Fruit fly (Drosophila melanogaster) whole organism, embryonic: ENCODE measurements around the gene Art2.

ENCODE experiments used
- Adf1 ChIP-seq: fragments of 200-800 bp; sonication (Bioruptor generic); IDR thresholded peaks from 2 replicates; pipeline ENCODE4 v1.3.6; 2022; ENCODE audit warnings: missing biosample characterization, missing genetic modification characterization
- Atf6 ChIP-seq: fragments of 200-800 bp; sonication (Bioruptor generic); IDR thresholded peaks from 2 replicates; pipeline ENCODE4 v1.3.6; 2022; ENCODE audit warnings: missing biosample characterization, missing genetic modification characterization
- B-H2 ChIP-seq: fragments of 200-800 bp; sonication (Bioruptor generic); optimal IDR thresholded peaks from 2 replicates; lab custom pipeline; 2018; ENCODE audit warnings: missing biosample characterization, mild to moderate bottlenecking, missing genetic modification characterization
- CG11085 ChIP-seq: fragments of 200-800 bp; sonication (Bioruptor generic); IDR thresholded peaks from 2 replicates; pipeline ENCODE4 v1.3.6; 2022; ENCODE audit warnings: missing biosample characterization, missing genetic modification characterization
- CG11504 ChIP-seq: fragments of 200-800 bp; sonication (Bioruptor generic); optimal IDR thresholded peaks from 3 replicates; lab custom pipeline; 2019; ENCODE audit warnings: missing biosample characterization, mild to moderate bottlenecking, missing genetic modification characterization, moderate library complexity
- CG11695 ChIP-seq: fragments of 200-800 bp; sonication (Bioruptor generic); IDR thresholded peaks from 3 replicates; pipeline ENCODE4 v1.3.6; 2022; ENCODE audit warnings: missing biosample characterization, missing genetic modification characterization
- CG12071 ChIP-seq: fragments of 200-800 bp; sonication (Bioruptor generic); optimal IDR thresholded peaks from 3 replicates; lab custom pipeline; 2018; ENCODE audit warnings: missing biosample characterization, mild to moderate bottlenecking, missing genetic modification characterization
- CG12104 ChIP-seq: fragments of 200-800 bp; sonication (Bioruptor generic); optimal IDR thresholded peaks from 3 replicates; lab custom pipeline; 2016; ENCODE audit warnings: missing biosample characterization, missing genetic modification characterization
- CG12942 ChIP-seq: fragments of 200-800 bp; sonication (Bioruptor generic); optimal IDR thresholded peaks from 3 replicates; lab custom pipeline; 2016; ENCODE audit warnings: missing biosample characterization, missing genetic modification characterization
- CG13287 ChIP-seq: fragments of 200-800 bp; sonication (Bioruptor generic); IDR thresholded peaks from 2 replicates; pipeline ENCODE4 v1.3.6; 2022; ENCODE audit warnings: missing biosample characterization, missing genetic modification characterization; ENCODE audit not compliant: partially characterized antibody
- CG13624 ChIP-seq: fragments of 200-800 bp; sonication (Bioruptor generic); optimal IDR thresholded peaks from 2 replicates; lab custom pipeline; 2016; ENCODE audit warnings: missing biosample characterization, missing genetic modification characterization
- CG14441 ChIP-seq: fragments of 200-800 bp; sonication (Bioruptor generic); IDR thresholded peaks from 2 replicates; pipeline ENCODE4 v1.3.6; 2022; ENCODE audit warnings: missing biosample characterization, missing genetic modification characterization
- CG14667 ChIP-seq: fragments of 200-800 bp; sonication (Bioruptor generic); IDR thresholded peaks from 2 replicates; pipeline ENCODE4 v1.3.6; 2022; ENCODE audit warnings: missing biosample characterization, missing genetic modification characterization
- CG17359 ChIP-seq: fragments of 200-800 bp; sonication (Bioruptor generic); optimal IDR thresholded peaks from 3 replicates; lab custom pipeline; 2018; ENCODE audit warnings: missing biosample characterization, mild to moderate bottlenecking, missing genetic modification characterization, moderate library complexity
- CG17829 ChIP-seq: fragments of 200-800 bp; optimal IDR thresholded peaks from 2 replicates; lab custom pipeline; 2019; ENCODE audit warnings: missing biosample characterization, mild to moderate bottlenecking, missing genetic modification characterization, moderate library complexity
- CG2129 ChIP-seq: fragments of 200-800 bp; sonication (Bioruptor generic); IDR thresholded peaks from 2 replicates; pipeline ENCODE4 v1.3.6; 2022; ENCODE audit warnings: missing biosample characterization, missing genetic modification characterization; ENCODE audit not compliant: partially characterized antibody
- CG31224 ChIP-seq: fragments of 200-800 bp; sonication (Bioruptor generic); IDR thresholded peaks from 2 replicates; pipeline ENCODE4 v1.3.6; 2022; ENCODE audit warnings: missing biosample characterization, missing genetic modification characterization
- CG31365 ChIP-seq: fragments of 200-800 bp; sonication (Bioruptor generic); optimal IDR thresholded peaks from 2 replicates; lab custom pipeline; 2018; ENCODE audit warnings: missing biosample characterization, mild to moderate bottlenecking, missing genetic modification characterization
- CG33557 ChIP-seq: fragments of 200-800 bp; sonication (Bioruptor generic); optimal IDR thresholded peaks from 2 replicates; lab custom pipeline; 2019; ENCODE audit warnings: missing biosample characterization, mild to moderate bottlenecking, missing genetic modification characterization, moderate library complexity
- CG4707 ChIP-seq: fragments of 200-800 bp; sonication (Bioruptor generic); optimal IDR thresholded peaks from 2 replicates; lab custom pipeline; 2018; ENCODE audit warnings: missing biosample characterization, mild to moderate bottlenecking, missing genetic modification characterization, moderate library complexity
- CG5180 ChIP-seq: fragments of 200-800 bp; sonication (Bioruptor generic); optimal IDR thresholded peaks from 3 replicates; lab custom pipeline; 2017; ENCODE audit warnings: missing biosample characterization, missing genetic modification characterization, mild to moderate bottlenecking, moderate library complexity, missing genetic modification reagents
- CG5953 ChIP-seq: fragments of 200-800 bp; sonication (Bioruptor generic); IDR thresholded peaks from 2 replicates; pipeline ENCODE4 v1.3.6; 2022; ENCODE audit warnings: missing biosample characterization, missing genetic modification characterization
- CG6254 ChIP-seq: fragments of 200-800 bp; sonication (Bioruptor generic); optimal IDR thresholded peaks from 3 replicates; lab custom pipeline; 2017; ENCODE audit warnings: mild to moderate bottlenecking, missing biosample characterization, missing genetic modification reagents, missing genetic modification characterization
- CG9727 ChIP-seq: fragments of 200-800 bp; sonication (Bioruptor generic); optimal IDR thresholded peaks from 3 replicates; lab custom pipeline; 2017; ENCODE audit warnings: missing biosample characterization, mild to moderate bottlenecking, missing genetic modification characterization
- Chrac-16 ChIP-seq: fragments of 200-800 bp; sonication (Bioruptor generic); optimal IDR thresholded peaks from 3 replicates; lab custom pipeline; 2016; ENCODE audit warnings: missing biosample characterization, missing genetic modification characterization
- CkIIα-i1 ChIP-seq: fragments of 200-800 bp; sonication (Bioruptor generic); IDR thresholded peaks from 2 replicates; pipeline ENCODE4 v1.3.6; 2022; ENCODE audit warnings: missing biosample characterization, missing genetic modification characterization
- CoRest ChIP-seq: fragments of 200-800 bp; sonication (Bioruptor generic); optimal IDR thresholded peaks from 3 replicates; lab custom pipeline; 2018; ENCODE audit warnings: missing biosample characterization, mild to moderate bottlenecking, missing genetic modification characterization, moderate library complexity
- Dip2 ChIP-seq: fragments of 200-800 bp; sonication (Bioruptor generic); IDR thresholded peaks from 2 replicates; pipeline ENCODE4 v1.3.6; 2022; ENCODE audit warnings: missing biosample characterization, missing genetic modification characterization
- Dip3 ChIP-seq: fragments of 200-800 bp; sonication (Bioruptor generic); optimal IDR thresholded peaks from 3 replicates; lab custom pipeline; 2016; ENCODE audit warnings: missing biosample characterization, missing genetic modification characterization
- H15 ChIP-seq: fragments of 200-800 bp; sonication (Bioruptor generic); IDR thresholded peaks from 3 replicates; pipeline ENCODE4 v1.3.6; 2022; ENCODE audit warnings: missing biosample characterization, missing genetic modification characterization
- H2.0 ChIP-seq: fragments of 200-800 bp; sonication (Bioruptor generic); IDR thresholded peaks from 2 replicates; pipeline ENCODE4 v1.3.6; 2022; ENCODE audit warnings: missing biosample characterization, missing genetic modification characterization
- Med ChIP-seq: fragments of 200-800 bp; sonication (Bioruptor generic); peaks from one replicate; lab custom pipeline; 2016; ENCODE audit warnings: missing biosample characterization, missing genetic modification characterization, mild to moderate bottlenecking, inconsistent platforms, moderate library complexity
- Mes4 ChIP-seq: fragments of 200-800 bp; sonication (Bioruptor generic); optimal IDR thresholded peaks from 2 replicates; lab custom pipeline; 2016; ENCODE audit warnings: missing biosample characterization, missing genetic modification characterization
- dm ChIP-seq: fragments of 200-800 bp; sonication (Bioruptor generic); optimal IDR thresholded peaks from 3 replicates; lab custom pipeline; 2016; ENCODE audit warnings: missing biosample characterization, missing genetic modification characterization
- ems ChIP-seq: fragments of 200-800 bp; sonication (Bioruptor generic); optimal IDR thresholded peaks from 3 replicates; lab custom pipeline; 2016; ENCODE audit warnings: missing biosample characterization, missing genetic modification characterization
- eve ChIP-seq, 2 experiments: fragments of >200 bp; optimal IDR thresholded peaks; 2 replicates each; lab custom pipeline; 2017; ENCODE audit warnings: missing biosample characterization in 2 of 2, missing genetic modification characterization in 2 of 2
- ewg ChIP-seq: fragments of 200-800 bp; sonication (Bioruptor generic); optimal IDR thresholded peaks from 3 replicates; lab custom pipeline; 2017; ENCODE audit warnings: mild to moderate bottlenecking, missing biosample characterization, missing genetic modification reagents, missing genetic modification characterization
- ftz-f1 ChIP-seq: fragments of 200-800 bp; sonication (Bioruptor generic); optimal IDR thresholded peaks from 2 replicates; lab custom pipeline; 2016; ENCODE audit warnings: missing biosample characterization, missing genetic modification characterization
- gcm2 ChIP-seq: fragments of 200-800 bp; sonication (Bioruptor generic); optimal IDR thresholded peaks from 2 replicates; lab custom pipeline; 2016; ENCODE audit warnings: missing biosample characterization, missing genetic modification characterization
- grn ChIP-seq: fragments of 200-800 bp; sonication (Bioruptor generic); optimal IDR thresholded peaks from 3 replicates; lab custom pipeline; 2017; ENCODE audit warnings: missing biosample characterization, missing genetic modification characterization
- inv ChIP-seq: fragments of 200-800 bp; sonication (Bioruptor generic); IDR thresholded peaks from 2 replicates; pipeline ENCODE4 v1.3.6; 2022; ENCODE audit warnings: missing biosample characterization, missing genetic modification characterization; ENCODE audit not compliant: partially characterized antibody
- ken ChIP-seq: fragments of 200-800 bp; sonication (Bioruptor generic); IDR thresholded peaks from 3 replicates; pipeline ENCODE4 v1.3.6; 2022; ENCODE audit warnings: missing biosample characterization, missing genetic modification characterization
- nau ChIP-seq: fragments of 200-800 bp; sonication (Bioruptor generic); optimal IDR thresholded peaks from 3 replicates; lab custom pipeline; 2017; ENCODE audit warnings: missing biosample characterization, mild to moderate bottlenecking, missing genetic modification characterization, missing genetic modification reagents
- org-1 ChIP-seq: fragments of 200-800 bp; sonication (Bioruptor generic); optimal IDR thresholded peaks from 2 replicates; lab custom pipeline; 2017; ENCODE audit warnings: missing biosample characterization, missing genetic modification characterization
- pb ChIP-seq: fragments of 200-800 bp; sonication (Bioruptor generic); optimal IDR thresholded peaks from 3 replicates; lab custom pipeline; 2016; ENCODE audit warnings: missing biosample characterization, missing genetic modification characterization
- phol ChIP-seq: fragments of 200-800 bp; sonication (Bioruptor generic); optimal IDR thresholded peaks from 3 replicates; lab custom pipeline; 2018; ENCODE audit warnings: missing biosample characterization, mild to moderate bottlenecking, missing genetic modification characterization, moderate library complexity
- sug ChIP-seq: fragments of 200-800 bp; optimal IDR thresholded peaks from 2 replicates; lab custom pipeline; 2019; ENCODE audit warnings: missing biosample characterization, mild to moderate bottlenecking, missing genetic modification characterization, moderate library complexity
- usp ChIP-seq: fragments of >200 bp; optimal IDR thresholded peaks from 2 replicates; lab custom pipeline; 2017; ENCODE audit warnings: missing biosample characterization, missing genetic modification characterization
- z ChIP-seq: fragments of 200-800 bp; sonication (Bioruptor generic); IDR thresholded peaks from 3 replicates; pipeline ENCODE4 v1.3.6; 2022; ENCODE audit warnings: missing biosample characterization, missing genetic modification characterization
- zen2 ChIP-seq: fragments of 200-800 bp; sonication (Bioruptor generic); IDR thresholded peaks from 3 replicates; pipeline ENCODE4 v1.3.6; 2022; ENCODE audit warnings: missing biosample characterization, missing genetic modification characterization; ENCODE audit not compliant: partially characterized antibody
- zf30C ChIP-seq: fragments of 200-800 bp; sonication (Bioruptor generic); optimal IDR thresholded peaks from 3 replicates; lab custom pipeline; 2018; ENCODE audit warnings: missing biosample characterization, mild to moderate bottlenecking, missing genetic modification characterization
- zfh2 ChIP-seq: fragments of 200-800 bp; sonication (Bioruptor generic); optimal IDR thresholded peaks from 2 replicates; lab custom pipeline; 2016; ENCODE audit warnings: missing biosample characterization, missing genetic modification characterization

Gene Art2

DNA sequence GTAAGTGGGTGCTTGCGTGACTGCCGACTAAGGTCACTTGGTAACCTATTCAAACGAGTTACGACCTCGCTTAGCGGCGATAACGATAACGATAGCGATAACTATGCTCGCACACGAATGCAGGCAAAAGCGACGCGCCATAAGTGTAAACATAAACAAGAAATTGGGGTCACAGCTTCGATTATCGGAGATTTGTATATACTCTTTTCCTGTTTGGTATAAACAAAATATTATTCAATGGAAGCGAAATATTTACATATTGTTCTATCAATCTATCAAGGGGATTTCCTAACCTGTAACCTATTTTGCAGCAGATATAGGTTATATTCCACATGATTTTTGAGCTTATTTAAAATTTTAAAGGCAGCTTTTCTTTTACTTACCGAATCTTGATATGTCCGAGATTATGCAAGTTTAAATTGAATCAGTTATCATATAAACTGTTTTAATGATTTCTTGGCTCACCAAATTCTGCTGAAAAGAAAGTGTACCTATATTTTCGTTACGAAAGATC, 4.9 kb upstream of the Art2 start (continued):
- TF ChIP-seq pb, result no peak
- no peak for TF ChIP-seq zfh2 (GFP tag; lab: Kevin White, UChicago)
- TF ChIP-seq ftz-f1 (GFP tag; lab: Kevin White, UChicago), result peak; percentile 60
- TF ChIP-seq ems (GFP tag; lab: Kevin White, UChicago), result no peak
- TF ChIP-seq CG6254 (GFP tag; lab: Kevin White, UChicago), result peak; percentile 8
- TF ChIP-seq CG12942 (GFP tag; lab: Kevin White, UChicago), result no peak
- TF ChIP-seq B-H2 (GFP tag; lab: Kevin White, UChicago), result no peak
- no peak for TF ChIP-seq z (GFP tag; lab: Robert Waterston, UW)
- TF ChIP-seq CG14667, result no peak
- peak; percentile 31 for TF ChIP-seq CG13624 (GFP tag; lab: Kevin White, UChicago)
- no peak for TF ChIP-seq Adf1 (GFP tag; lab: Robert Waterston, UW)
- peak in 1 of 2 experiments; percentile 55 for TF ChIP-seq eve (GFP tag; optimal IDR thresholded peaks at IDR 0.05; lab: Kevin White, UChicago)
- TF ChIP-seq Chrac-16 (GFP tag; lab: Kevin White, UChicago), result no peak
- TF ChIP-seq CG9727 (GFP tag; lab: Kevin White, UChicago), result peak; percentile 39
- TF ChIP-seq CG11504 (tag; lab: Kevin White, UChicago), result peak; percentile 61
- no peak for TF ChIP-seq zf30C (GFP tag; lab: Kevin White, UChicago)
- TF ChIP-seq CG14441 (GFP tag; lab: Robert Waterston, UW), result no peak
- no peak for TF ChIP-seq Atf6
- no peak for TF ChIP-seq CG12071 (GFP tag; lab: Kevin White, UChicago)
- TF ChIP-seq ken (GFP tag; lab: Robert Waterston, UW), result no peak
- TF ChIP-seq Mes4 (GFP tag; lab: Kevin White, UChicago), result no peak
- peak; percentile 69 for TF ChIP-seq CoRest (tag; lab: Kevin White, UChicago)
- no peak for TF ChIP-seq CG31224 (GFP tag; lab: Robert Waterston, UW)
- TF ChIP-seq zen2, result no peak
- TF ChIP-seq org-1 (GFP tag; lab: Kevin White, UChicago), result no peak
- no peak for TF ChIP-seq ewg (GFP tag; lab: Kevin White, UChicago)
- TF ChIP-seq CG11085 (GFP tag; lab: Robert Waterston, UW), result no peak
- TF ChIP-seq CkIIα-i1 (GFP tag; lab: Robert Waterston, UW), result no peak
- TF ChIP-seq CG17829 (tag; lab: Kevin White, UChicago), result no peak
- no peak for TF ChIP-seq Dip3 (GFP tag; lab: Kevin White, UChicago)
- TF ChIP-seq CG12104 (GFP tag; lab: Kevin White, UChicago), result no peak
- TF ChIP-seq Med (GFP tag; lab: Kevin White, UChicago), result peak; percentile 69
- TF ChIP-seq phol, result peak; percentile 61
- TF ChIP-seq CG17359 (tag; lab: Kevin White, UChicago), result peak; percentile 42
- no peak for TF ChIP-seq CG33557 (GFP tag; lab: Kevin White, UChicago)
- TF ChIP-seq inv, result no peak
- no peak for TF ChIP-seq Dip2 (GFP tag; lab: Robert Waterston, UW)
- no peak for TF ChIP-seq H15 (GFP tag; lab: Robert Waterston, UW)
- no peak for TF ChIP-seq CG13287 (GFP tag; lab: Robert Waterston, UW)
- TF ChIP-seq usp (GFP tag; lab: Kevin White, UChicago), result no peak
- TF ChIP-seq CG4707 (GFP tag; lab: Kevin White, UChicago), result no peak
- TF ChIP-seq CG31365 (tag; lab: Kevin White, UChicago), result no peak
- TF ChIP-seq grn, result no peak
- no peak for TF ChIP-seq gcm2 (GFP tag; lab: Kevin White, UChicago)
- TF ChIP-seq CG5180 (GFP tag; lab: Kevin White, UChicago), result no peak
- no peak for TF ChIP-seq CG5953
- no peak for TF ChIP-seq CG2129 (GFP tag; lab: Robert Waterston, UW)
- no peak for TF ChIP-seq H2.0 (GFP tag; lab: Robert Waterston, UW)
- no peak for TF ChIP-seq sug (tag; lab: Kevin White, UChicago)
- peak; percentile 85 for TF ChIP-seq CG11695
- no peak for TF ChIP-seq dm (GFP tag; lab: Kevin White, UChicago)
- no peak for TF ChIP-seq nau (GFP tag; lab: Kevin White, UChicago)
